Fruit fly (Drosophila melanogaster) whole organism, larva: ENCODE data around the gene CG10232.

Source experiments
- noc ChIP-seq: fragments of 200-800 bp; sonication (Bioruptor generic); optimal IDR thresholded peaks from 3 replicates; lab custom pipeline; 2019; ENCODE audit warnings: missing biosample characterization, mild to moderate bottlenecking, missing genetic modification characterization, moderate library complexity

Gene CG10232

DNA sequence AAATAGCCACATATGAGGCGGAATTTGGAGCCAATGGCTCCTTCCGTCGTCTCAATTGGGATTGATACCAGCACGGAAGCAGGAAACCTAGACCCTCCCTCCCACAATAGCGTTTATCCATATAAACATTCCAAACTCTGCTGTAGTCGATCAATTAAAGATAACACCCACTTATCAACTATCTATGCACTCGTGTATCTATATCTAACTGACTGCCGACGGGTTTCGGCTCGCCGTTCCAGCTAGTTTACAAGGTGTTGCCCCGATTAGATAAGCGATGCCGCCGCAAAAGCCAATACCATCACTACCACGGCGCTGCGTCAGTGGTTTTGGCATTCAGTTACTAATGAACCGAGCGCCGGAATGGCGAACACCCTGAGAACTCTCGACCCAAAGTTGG is 10.2 kb downstream of the CG10232 start, which contains the start of gene CG10300:
Gene CG10300 (plus strand): TSS at position 333 of the 400 bp plus-strand sequence.
- TF ChIP-seq noc (tag; lab: Kevin White, UChicago), result no peak

DNA sequence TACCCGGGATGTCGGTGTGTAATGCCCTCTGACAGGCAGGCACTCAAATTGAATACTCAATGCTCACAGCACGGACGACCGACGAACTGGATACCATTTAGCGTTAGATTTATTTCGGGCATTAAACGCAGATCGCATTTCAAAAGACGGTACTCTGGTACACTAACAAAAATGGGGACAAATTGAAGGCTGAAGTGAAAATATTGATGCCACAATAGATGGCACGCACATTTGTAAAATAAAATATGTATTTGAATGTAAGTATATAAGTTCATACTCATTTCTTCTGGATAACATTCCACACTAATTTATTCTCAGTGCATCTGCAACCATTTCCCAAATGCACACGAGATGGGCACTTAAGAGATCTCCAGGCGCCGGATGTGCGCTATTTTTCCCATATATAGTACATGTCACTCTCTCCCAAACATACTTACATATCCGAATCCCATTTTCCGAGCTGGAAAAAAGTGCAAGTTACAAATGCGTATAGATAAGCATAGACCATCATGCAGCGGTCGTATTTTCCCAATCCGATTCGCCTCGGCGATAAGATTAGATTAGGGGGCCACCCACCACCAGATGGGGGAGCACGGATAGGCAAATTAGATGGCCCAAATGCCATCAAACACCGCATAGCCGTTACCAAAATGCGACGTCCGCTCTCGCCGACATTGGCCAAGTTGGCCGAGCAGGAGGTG is 11.8 kb downstream of the CG10232 start, which contains the start of gene CG10301:
Gene CG10301 (plus strand): TSS at position 651 of the 701 bp plus-strand sequence.
- no peak for TF ChIP-seq noc (tag; lab: Kevin White, UChicago)

DNA sequence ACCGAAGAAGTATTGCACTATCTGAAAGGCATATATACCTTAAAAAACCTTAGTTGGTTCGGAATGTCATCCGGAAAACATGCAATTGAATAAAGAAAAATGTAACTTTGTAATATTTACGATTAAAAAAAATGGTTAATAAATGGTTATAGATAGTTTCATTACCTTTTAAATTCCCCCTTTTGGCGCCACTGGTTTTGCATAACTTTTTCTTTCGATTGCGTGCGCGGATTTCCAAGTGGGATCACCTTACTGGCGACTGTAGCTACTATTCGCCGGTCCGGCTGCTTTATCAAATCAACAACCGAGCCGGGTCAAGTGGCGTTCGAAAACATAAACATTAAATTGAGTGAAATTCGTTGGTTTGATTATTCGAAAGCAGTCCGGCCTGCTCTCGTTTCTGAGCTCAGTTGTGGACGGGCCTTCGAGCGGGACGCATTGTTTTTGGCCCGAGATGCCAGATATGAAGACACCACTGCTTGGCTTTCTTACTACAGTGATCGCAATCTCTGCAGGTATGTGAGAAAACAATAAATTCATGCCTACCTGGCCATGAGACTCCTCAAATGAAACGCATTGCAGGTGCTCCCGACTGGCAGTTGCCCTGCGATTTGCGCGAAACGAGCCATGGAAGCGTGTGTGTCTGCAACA is 16.9 kb downstream of the CG10232 start, which contains the start of gene Gba1b:
Gene Gba1b (plus strand): TSS at position 422 of the 651 bp plus-strand sequence.
- no peak for TF ChIP-seq noc (tag; lab: Kevin White, UChicago)

DNA sequence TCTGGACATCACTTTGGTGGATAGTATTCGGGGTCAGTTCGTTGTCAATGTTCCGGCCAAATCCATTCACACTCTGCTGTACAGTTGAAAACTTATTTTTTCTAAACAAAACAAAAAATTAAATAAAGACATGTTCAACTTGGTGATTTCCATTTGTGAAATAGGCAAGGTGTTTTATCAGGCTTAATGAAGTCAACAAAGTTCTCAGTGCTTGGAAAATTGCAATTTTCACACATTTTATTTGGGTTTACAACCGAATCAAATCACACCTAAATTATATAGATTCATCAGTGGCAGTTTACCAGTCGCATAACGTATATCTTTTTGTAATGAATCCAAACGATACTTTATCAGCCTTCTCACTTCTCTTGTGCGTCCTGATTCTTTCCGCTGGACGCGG is 19.0 kb downstream of the CG10232 start, which contains the start of gene Qsox4:
Gene Qsox4 (plus strand): TSS at position 301 of the 400 bp plus-strand sequence.
- TF ChIP-seq noc (tag; lab: Kevin White, UChicago), result no peak

DNA sequence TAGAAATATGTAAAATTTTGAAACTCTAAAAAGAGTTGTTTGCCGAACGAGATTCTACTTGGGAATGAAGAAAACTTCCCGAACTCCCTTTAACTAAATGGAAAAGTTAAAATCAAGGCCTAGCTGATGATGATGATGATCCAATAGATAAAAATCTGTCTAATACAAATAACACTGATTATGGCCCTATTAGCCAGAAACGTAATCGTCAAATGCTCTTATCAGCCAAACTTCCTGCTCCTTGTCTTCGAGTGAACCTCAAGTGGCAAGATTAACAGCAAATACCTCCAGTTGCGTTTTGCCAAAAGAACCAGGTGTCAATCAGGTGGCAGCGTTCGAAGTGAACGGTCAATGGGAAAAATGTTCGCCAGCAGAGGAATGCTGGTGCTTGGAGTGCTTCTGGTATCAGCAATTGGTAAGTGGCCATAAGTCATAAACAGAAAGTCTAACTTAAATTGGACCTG is 21.1 kb downstream of the CG10232 start, which contains the start of the genes CG31468 and Gba1a:
Gene CG31468 (minus strand): TSS at position 51 of the 464 bp plus-strand sequence.
Gene Gba1a (plus strand): TSS at position 318 of the 464 bp plus-strand sequence.
- no peak for TF ChIP-seq noc (tag; lab: Kevin White, UChicago)

DNA sequence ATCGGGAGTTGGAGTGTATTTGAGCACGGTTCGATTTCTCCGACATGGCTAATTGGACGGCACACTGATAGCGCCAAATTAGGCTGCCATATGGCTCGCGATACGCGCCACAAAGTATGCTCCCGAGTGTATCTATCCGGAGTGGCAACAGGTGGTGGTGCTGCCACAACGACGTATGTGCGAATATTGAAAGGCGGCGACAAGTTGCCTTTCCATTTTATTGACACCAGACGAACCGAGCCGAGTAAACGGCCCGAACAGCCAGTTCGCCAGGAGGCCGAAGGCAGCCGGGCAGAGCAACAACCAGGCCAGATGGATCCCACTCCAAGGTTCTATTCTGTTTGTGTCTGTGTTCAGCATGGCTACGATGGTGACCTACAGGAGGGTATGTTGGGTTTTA is 22.6 kb downstream of the CG10232 start, which contains the start of gene prt:
Gene prt (minus strand): TSS at position 193 of the 400 bp plus-strand sequence.
- TF ChIP-seq noc (tag; lab: Kevin White, UChicago), result no peak

DNA sequence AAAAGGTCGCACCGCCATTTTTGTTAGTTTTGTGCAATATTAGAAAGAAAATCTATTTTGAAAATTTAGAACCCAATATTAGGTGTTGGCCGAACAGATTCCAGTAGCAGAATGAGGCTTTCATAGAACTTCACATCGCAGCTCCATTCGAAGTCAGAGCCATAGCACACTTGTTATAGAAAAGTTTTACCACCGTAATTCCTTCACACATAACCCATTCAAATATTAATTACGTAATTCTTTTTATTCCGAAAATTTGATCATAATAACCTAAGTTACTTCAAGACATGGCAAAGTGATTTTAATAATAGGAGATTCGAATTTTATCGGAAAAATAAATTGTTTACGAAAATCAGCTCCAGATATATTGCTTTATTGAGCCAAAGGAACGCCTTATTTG is 25.3 kb downstream of the CG10232 start, which contains the start of gene CG10252:
Gene CG10252 (minus strand): TSS at position 101 of the 400 bp plus-strand sequence.
- no peak for TF ChIP-seq noc (tag; lab: Kevin White, UChicago)

DNA sequence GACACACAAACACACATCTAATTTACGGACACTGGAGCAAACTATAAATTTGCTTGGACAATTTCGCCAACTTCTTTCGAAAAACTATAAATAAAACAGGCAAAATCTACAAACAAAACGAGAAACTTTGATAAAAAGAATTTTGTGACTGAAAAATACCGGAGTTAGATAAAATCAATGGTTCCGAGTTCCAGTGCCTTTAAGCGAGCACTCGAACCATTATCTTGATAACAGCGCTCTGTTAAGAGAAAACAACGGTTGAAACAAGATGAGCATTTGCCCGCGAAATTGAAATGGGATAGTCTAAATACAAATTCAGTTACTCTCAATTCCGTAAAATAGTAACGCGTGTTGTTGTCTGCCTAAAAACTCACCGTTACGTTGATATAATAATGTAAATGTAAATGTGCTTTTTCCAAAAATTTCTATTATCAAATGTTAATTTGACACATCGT is 26.8 kb downstream of the CG10232 start, which contains the start of gene CG10254:
Gene CG10254 (minus strand): TSS at position 405 of the 455 bp plus-strand sequence.
- TF ChIP-seq noc (tag; lab: Kevin White, UChicago), result no peak

DNA sequence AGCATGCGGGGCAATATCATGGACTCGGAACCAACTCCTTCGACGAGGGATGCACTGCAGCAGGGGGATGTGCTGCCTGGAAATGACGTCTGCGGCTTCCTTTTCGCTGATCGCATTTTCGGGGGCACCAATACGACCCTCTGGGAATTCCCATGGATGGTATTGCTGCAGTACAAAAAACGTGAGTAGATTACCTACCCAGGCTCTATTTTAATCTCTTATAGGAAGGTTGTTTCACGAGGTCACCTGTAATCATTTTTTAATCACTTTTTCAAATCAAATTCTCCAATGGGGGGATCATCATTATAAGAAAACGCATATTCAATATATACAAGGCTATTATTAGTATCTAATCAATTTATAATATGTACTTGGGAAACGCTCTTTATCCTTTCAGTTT is 34.5 kb downstream of the CG10232 start:
- no peak for TF ChIP-seq noc (tag; lab: Kevin White, UChicago)

DNA sequence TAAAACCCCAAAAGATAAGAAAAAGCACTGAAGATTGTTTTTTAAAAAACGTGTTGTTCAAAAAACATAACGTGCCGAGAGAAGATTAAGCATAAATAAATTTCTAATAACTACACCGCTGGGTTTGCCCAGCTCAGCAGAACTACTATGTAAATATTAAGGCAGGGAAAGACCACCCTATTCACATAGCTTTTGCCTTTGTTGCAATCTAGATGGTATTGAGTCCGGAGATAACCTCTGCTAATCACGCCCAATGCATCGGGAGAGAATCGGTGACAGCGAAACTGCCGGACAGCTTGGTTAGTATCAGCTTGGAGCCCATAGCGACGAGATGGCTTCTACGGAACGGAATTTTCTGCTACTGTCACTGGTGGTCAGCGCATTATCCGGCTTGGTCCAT is 35.5 kb downstream of the CG10232 start, which contains the start of gene SPE:
Gene SPE (plus strand): TSS at position 301 of the 400 bp plus-strand sequence.
- TF ChIP-seq noc (tag; lab: Kevin White, UChicago), result no peak

DNA sequence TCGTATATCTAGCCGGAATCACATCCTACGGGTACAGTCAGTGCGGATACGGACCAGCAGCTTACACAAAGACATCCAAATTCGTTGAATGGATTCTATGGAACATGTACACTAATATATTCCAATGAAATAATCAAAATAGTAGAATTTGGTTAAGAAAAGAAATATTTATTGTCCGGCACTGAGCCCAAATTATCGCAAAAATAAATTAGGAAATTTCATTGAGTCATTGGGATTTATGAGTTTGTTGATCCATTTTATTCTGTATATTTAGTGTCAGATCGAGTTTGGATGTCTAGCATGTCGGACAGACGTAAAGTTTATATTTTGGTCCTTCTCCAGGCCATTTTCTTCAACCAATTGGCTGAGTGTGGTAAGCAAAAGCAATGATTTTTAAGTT is 37.7 kb downstream of the CG10232 start, which contains the start of gene CG18754:
Gene CG18754 (plus strand): TSS at position 301 of the 400 bp plus-strand sequence.
- TF ChIP-seq noc (tag; lab: Kevin White, UChicago), result no peak

DNA sequence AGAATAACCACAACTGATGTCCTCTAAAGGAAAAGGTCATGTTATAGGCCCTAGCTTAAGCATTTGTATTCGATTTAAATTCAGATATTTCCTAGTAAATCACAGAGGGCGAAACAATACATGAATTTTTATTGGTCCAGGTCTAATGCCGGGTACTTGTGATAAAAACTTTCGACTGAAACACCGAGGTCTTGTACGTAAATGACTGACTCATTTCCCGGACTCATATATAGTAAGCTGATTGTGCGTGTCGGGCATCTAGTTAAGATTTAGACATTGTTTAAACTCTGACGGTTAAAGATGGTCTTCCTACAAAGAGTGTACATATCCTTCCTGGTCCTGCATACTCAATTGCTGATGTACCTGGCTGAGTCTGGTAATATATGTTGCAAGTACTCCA is 39.2 kb downstream of the CG10232 start, which contains the start of gene CG16710:
Gene CG16710 (plus strand): TSS at position 301 of the 400 bp plus-strand sequence.
- no peak for TF ChIP-seq noc (tag; lab: Kevin White, UChicago)

DNA sequence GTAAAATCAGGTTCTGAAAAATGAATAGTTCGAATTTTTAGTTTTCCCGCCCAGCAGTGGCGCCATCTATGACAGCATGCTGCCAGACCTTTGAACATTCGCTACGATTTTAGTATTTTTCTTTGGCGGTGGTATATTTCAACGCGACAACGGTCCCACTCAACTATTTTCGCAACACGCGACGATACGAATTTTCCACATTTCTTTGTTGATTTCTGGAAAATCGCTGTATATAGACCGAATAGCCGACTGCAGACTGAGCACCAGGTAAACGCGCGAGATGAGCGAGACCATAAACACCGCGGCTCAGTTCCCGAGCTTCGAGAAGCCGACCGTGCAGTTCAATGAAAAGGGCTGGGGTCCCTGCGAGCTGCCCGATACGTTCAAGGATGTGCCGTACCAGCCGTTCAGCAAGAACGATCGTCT is 41.5 kb downstream of the CG10232 start, which contains the start of gene eIF3d1:
Gene eIF3d1 (plus strand): TSS at position 129 of the 426 bp plus-strand sequence.
- peak; percentile 18 for TF ChIP-seq noc (tag; lab: Kevin White, UChicago)

DNA sequence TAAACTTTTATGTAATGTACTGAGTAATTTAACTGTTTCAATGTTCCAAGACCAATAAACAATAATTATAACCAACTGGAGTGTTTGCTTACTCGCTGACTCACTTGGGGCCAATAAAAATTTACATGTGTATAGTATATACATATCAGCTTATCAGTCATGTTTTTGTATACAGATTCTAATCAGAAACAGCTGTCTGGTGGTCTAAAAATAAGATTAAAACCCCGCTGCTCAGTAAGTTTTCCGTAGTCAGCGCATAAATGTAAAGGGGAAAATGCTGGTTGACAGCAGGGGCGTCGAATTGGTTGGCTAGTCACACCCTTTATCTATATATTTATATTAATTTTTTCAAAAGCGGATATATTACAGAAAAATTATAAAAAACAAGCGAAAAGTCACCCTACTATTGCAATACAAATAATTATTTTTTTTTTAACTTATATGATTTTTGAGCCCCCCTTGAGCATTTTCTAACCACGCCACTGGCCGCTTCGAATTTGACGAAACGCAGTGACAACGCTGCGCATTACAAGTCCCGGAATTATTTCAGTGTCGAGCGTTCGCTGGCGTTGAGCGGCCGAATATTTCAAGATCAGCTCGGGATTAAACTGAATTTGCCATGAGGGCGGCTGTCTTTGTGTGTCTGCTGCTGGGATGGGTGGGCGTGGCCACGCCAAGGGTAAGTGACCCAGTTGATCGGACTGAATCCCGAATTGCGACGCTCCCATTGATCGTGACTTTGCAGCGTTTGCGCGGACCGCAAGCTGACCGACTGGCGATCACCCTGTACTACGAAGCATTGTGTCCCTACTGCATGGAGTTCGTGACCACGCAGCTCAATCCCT is 42.9 kb downstream of the CG10232 start, which contains the start of gene GILT2:
Gene GILT2 (plus strand): TSS at position 547 of the 845 bp plus-strand sequence.
- peak; percentile 89 for TF ChIP-seq noc (tag; lab: Kevin White, UChicago)
